Worm (Caenorhabditis elegans) whole organism, L2 larva: ENCODE measurements around the gene Y43F4A.4.

Experiments
- C34F6.9 ChIP-seq: fragments of 150-350 bp; optimal IDR thresholded peaks from 2 replicates; lab custom pipeline; 2014; ENCODE audit warnings: missing biosample characterization, missing genetic modification characterization
- F13H6.1 ChIP-seq: sonication (generic microtip); optimal IDR thresholded peaks from 2 replicates; lab custom pipeline; 2016; ENCODE audit warnings: missing genetic modification characterization, missing compliant biosample characterization
- Y55F3AM.14 ChIP-seq: fragments of 200-800 bp; sonication (Bioruptor generic); optimal IDR thresholded peaks from 2 replicates; lab custom pipeline; 2018; ENCODE audit warnings: mild to moderate bottlenecking, missing genetic modification characterization, missing compliant biosample characterization
- ZK546.5 ChIP-seq: sonication (generic microtip); optimal IDR thresholded peaks from 2 replicates; lab custom pipeline; 2017; ENCODE audit warnings: missing biosample characterization, missing genetic modification characterization
- alr-1 ChIP-seq: fragments of 150-350 bp; optimal IDR thresholded peaks from 2 replicates; lab custom pipeline; 2014; ENCODE audit warnings: missing biosample characterization, missing genetic modification characterization
- aly-2 ChIP-seq: fragments of 150-350 bp; optimal IDR thresholded peaks from 2 replicates; lab custom pipeline; 2014; ENCODE audit warnings: missing biosample characterization, missing genetic modification characterization
- ama-1 ChIP-seq: fragments of 150-350 bp; optimal IDR thresholded peaks from 2 replicates; lab custom pipeline; 2018; ENCODE audit warnings: inconsistent platforms
- blmp-1 ChIP-seq: sonication (generic microtip); optimal IDR thresholded peaks from 2 replicates; lab custom pipeline; 2017; ENCODE audit warnings: missing genetic modification characterization, mild to moderate bottlenecking, missing compliant biosample characterization, antibody characterized with exemption, moderate library complexity; ENCODE audit not compliant: insufficient read depth
- ceh-16 ChIP-seq: fragments of 150-350 bp; optimal IDR thresholded peaks from 2 replicates; lab custom pipeline; 2014; ENCODE audit warnings: missing biosample characterization, missing genetic modification characterization
- ceh-82 ChIP-seq: fragments of 150-350 bp; optimal IDR thresholded peaks from 2 replicates; lab custom pipeline; 2014; ENCODE audit warnings: missing biosample characterization, missing genetic modification characterization
- crh-2 ChIP-seq: sonication (generic microtip); optimal IDR thresholded peaks from 2 replicates; lab custom pipeline; 2017; ENCODE audit warnings: missing biosample characterization, missing genetic modification characterization
- dmd-4 ChIP-seq: sonication (generic microtip); optimal IDR thresholded peaks from 2 replicates; lab custom pipeline; 2017; ENCODE audit warnings: missing biosample characterization, missing genetic modification characterization
- egl-27 ChIP-seq: sonication (generic microtip); optimal IDR thresholded peaks from 3 replicates; lab custom pipeline; 2017; ENCODE audit warnings: missing biosample characterization, missing genetic modification reagents, missing genetic modification characterization
- elt-1 ChIP-seq: fragments of 150-350 bp; optimal IDR thresholded peaks from 2 replicates; lab custom pipeline; 2014; ENCODE audit warnings: missing biosample characterization, missing genetic modification characterization
- fos-1 ChIP-seq: fragments of 150-350 bp; optimal IDR thresholded peaks from 2 replicates; lab custom pipeline; 2014; ENCODE audit warnings: missing biosample characterization, missing genetic modification characterization
- gmeb-1 ChIP-seq: fragments of 150-350 bp; optimal IDR thresholded peaks from 2 replicates; lab custom pipeline; 2014; ENCODE audit warnings: missing biosample characterization, missing genetic modification characterization
- lin-11 ChIP-seq: fragments of 150-350 bp; sonication (generic microtip); optimal IDR thresholded peaks from 2 replicates; lab custom pipeline; 2014; ENCODE audit warnings: missing biosample characterization, missing genetic modification characterization, inconsistent platforms, mixed read lengths
- lin-13 ChIP-seq: fragments of 150-350 bp; optimal IDR thresholded peaks from 2 replicates; lab custom pipeline; 2014; ENCODE audit warnings: missing biosample characterization, missing genetic modification reagents, missing genetic modification characterization
- lin-39 ChIP-seq: fragments of 150-350 bp; optimal IDR thresholded peaks from 2 replicates; lab custom pipeline; 2014; ENCODE audit warnings: missing biosample characterization, missing genetic modification reagents, missing genetic modification characterization
- lsy-2 ChIP-seq, 2 experiments: fragments of 150-350 bp in 1 of 2; sonication (generic microtip) in 1 of 2; optimal IDR thresholded peaks; 2 replicates each; lab custom pipeline; 2014 to 2017; ENCODE audit warnings: missing biosample characterization in 2 of 2, missing genetic modification characterization in 2 of 2
- mab-5 ChIP-seq: fragments of 150-350 bp; optimal IDR thresholded peaks from 2 replicates; lab custom pipeline; 2014; ENCODE audit warnings: missing biosample characterization, missing genetic modification characterization
- mbf-1 ChIP-seq: sonication (generic microtip); optimal IDR thresholded peaks from 2 replicates; lab custom pipeline; 2017; ENCODE audit warnings: missing biosample characterization, missing genetic modification characterization
- mdl-1 ChIP-seq, 2 experiments: fragments of 150-350 bp in 1 of 2; sonication (generic microtip) in 1 of 2; optimal IDR thresholded peaks; 2 replicates each; lab custom pipeline; 2017; ENCODE audit warnings: missing biosample characterization in 2 of 2, missing genetic modification characterization in 2 of 2
- nhr-10 ChIP-seq: sonication (generic microtip); optimal IDR thresholded peaks from 2 replicates; lab custom pipeline; 2017; ENCODE audit warnings: missing biosample characterization, missing genetic modification characterization
- nhr-12 ChIP-seq: fragments of 150-350 bp; optimal IDR thresholded peaks from 2 replicates; lab custom pipeline; 2014; ENCODE audit warnings: missing biosample characterization, missing genetic modification characterization
- nhr-129 ChIP-seq: fragments of 150-350 bp; optimal IDR thresholded peaks from 2 replicates; lab custom pipeline; 2014; ENCODE audit warnings: missing biosample characterization, missing genetic modification characterization
- nhr-21 ChIP-seq: fragments of 150-350 bp; optimal IDR thresholded peaks from 2 replicates; lab custom pipeline; 2014; ENCODE audit warnings: missing biosample characterization, missing genetic modification characterization
- nhr-25 ChIP-seq: fragments of 150-350 bp; sonication (generic microtip); optimal IDR thresholded peaks from 3 replicates; lab custom pipeline; 2014; ENCODE audit warnings: missing biosample characterization, missing genetic modification characterization
- nhr-77 ChIP-seq: fragments of 150-350 bp; optimal IDR thresholded peaks from 2 replicates; lab custom pipeline; 2014; ENCODE audit warnings: missing biosample characterization, missing genetic modification characterization
- sem-4 ChIP-seq: fragments of 150-350 bp; optimal IDR thresholded peaks from 2 replicates; lab custom pipeline; 2014; ENCODE audit warnings: missing biosample characterization, missing genetic modification reagents, missing genetic modification characterization
- skn-1 ChIP-seq: sonication (generic microtip); optimal IDR thresholded peaks from 2 replicates; lab custom pipeline; 2017; ENCODE audit warnings: missing biosample characterization, missing genetic modification characterization
- sma-3 ChIP-seq: sonication (generic microtip); optimal IDR thresholded peaks from 2 replicates; lab custom pipeline; 2016; ENCODE audit warnings: missing genetic modification reagents, missing genetic modification characterization, missing compliant biosample characterization
- sma-9 ChIP-seq, 2 experiments: fragments of 150-350 bp in 1 of 2; sonication (generic microtip) in 1 of 2; optimal IDR thresholded peaks; 2 replicates each; lab custom pipeline; 2014 to 2016; ENCODE audit warnings: missing genetic modification characterization in 2 of 2, mild to moderate bottlenecking in 1 of 2, missing biosample characterization in 1 of 2, missing compliant biosample characterization in 1 of 2, missing genetic modification reagents in 1 of 2, moderate library complexity in 1 of 2
- snpc-4 ChIP-seq: fragments of 150-350 bp; optimal IDR thresholded peaks from 2 replicates; lab custom pipeline; 2014; ENCODE audit warnings: missing biosample characterization, missing genetic modification characterization
- unc-39 ChIP-seq: fragments of 150-350 bp; optimal IDR thresholded peaks from 2 replicates; lab custom pipeline; 2014; ENCODE audit warnings: missing biosample characterization, missing genetic modification characterization
- unc-55 ChIP-seq: fragments of 150-350 bp; sonication (generic microtip); optimal IDR thresholded peaks from 3 replicates; lab custom pipeline; 2014; ENCODE audit warnings: missing biosample characterization, missing genetic modification reagents, missing genetic modification characterization
- unc-62 ChIP-seq: fragments of 150-350 bp; optimal IDR thresholded peaks from 2 replicates; lab custom pipeline; 2014; ENCODE audit warnings: missing biosample characterization, missing genetic modification reagents, missing genetic modification characterization
- zag-1 ChIP-seq: fragments of 150-350 bp; optimal IDR thresholded peaks from 2 replicates; lab custom pipeline; 2014; ENCODE audit warnings: missing biosample characterization, missing genetic modification characterization
- ztf-1 ChIP-seq: fragments of 200-800 bp; sonication (Bioruptor generic); conservative IDR thresholded peaks from 2 replicates; pipeline ENCODE4 v1.3.6; 2022; ENCODE audit warnings: missing genetic modification characterization, missing compliant biosample characterization
- ztf-11 ChIP-seq: sonication (generic microtip); optimal IDR thresholded peaks from 2 replicates; lab custom pipeline; 2017; ENCODE audit warnings: missing biosample characterization, missing genetic modification characterization
- ztf-4 ChIP-seq: fragments of 150-350 bp; optimal IDR thresholded peaks from 2 replicates; lab custom pipeline; 2014; ENCODE audit warnings: missing biosample characterization, missing genetic modification characterization

The Y43F4A.4 gene

ce11 chrIII:13225019-13225418 is 20.4 kb upstream of the Y43F4A.4 start:
- no peak for TF ChIP-seq snpc-4 (tag; lab: Kevin White, UChicago)
- peak; percentile 8 for TF ChIP-seq sma-3 (GFP tag; lab: Kevin White, UChicago)
- TF ChIP-seq fos-1 = peak; percentile 27
- TF ChIP-seq lin-39 (tag; lab: Kevin White, UChicago) = no peak
- TF ChIP-seq ZK546.5 (tag; lab: Kevin White, UChicago) = no peak
- TF ChIP-seq sma-9 (GFP tag; optimal IDR thresholded peaks at IDR 0.05; lab: Kevin White, UChicago) = peak; percentile 27
- no peak for TF ChIP-seq sma-9 (tag; optimal IDR thresholded peaks at IDR 0.05; lab: Kevin White, UChicago)
- peak; percentile 41 for TF ChIP-seq gmeb-1 (tag; lab: Kevin White, UChicago)
- no peak for TF ChIP-seq zag-1 (tag; lab: Kevin White, UChicago)
- TF ChIP-seq nhr-129 (tag; lab: Kevin White, UChicago) = peak; percentile 7
- TF ChIP-seq, all 48 proteins: peak for 5

DNA sequence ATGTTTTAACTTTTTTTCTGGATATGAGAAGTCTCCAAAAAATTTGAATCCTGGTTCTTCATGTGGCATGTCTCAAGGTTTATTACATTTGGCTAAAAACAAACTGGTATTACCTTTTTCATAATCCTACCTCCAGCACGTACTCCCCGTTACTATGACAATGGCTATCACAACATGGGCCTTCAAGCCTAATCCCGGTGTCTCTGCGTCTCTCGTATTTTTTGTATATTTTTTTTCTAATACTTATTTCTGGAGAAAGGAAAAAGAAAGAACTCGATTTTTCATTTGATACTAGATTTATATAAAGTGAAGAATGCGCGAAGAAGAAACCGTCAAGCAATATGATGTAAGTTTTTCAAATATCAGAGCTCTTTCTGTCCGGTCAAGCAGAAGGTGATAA is 884 bp downstream of the Y43F4A.4 start, which contains the start of gene anoh-1:
TSS of gene anoh-1 (plus strand) at position 301 of the 400 bp plus-strand sequence.
- TF ChIP-seq lin-39 (tag; lab: Kevin White, UChicago) (no peak), zag-1 (tag; lab: Kevin White, UChicago) (no peak), dmd-4 (tag; lab: Kevin White, UChicago) (no peak), Y55F3AM.14 (GFP tag; lab: Kevin White, UChicago) (no peak), lin-13 (GFP tag; lab: Kevin White, UChicago) (no peak), skn-1 (tag; lab: Kevin White, UChicago) (no peak), sem-4 (tag; lab: Kevin White, UChicago) (no peak), blmp-1 (no peak), ztf-4 (tag; lab: Kevin White, UChicago) (no peak)

- TF ChIP-seq ztf-4 (tag; lab: Kevin White, UChicago) = no peak
- no peak for TF ChIP-seq lin-11 (tag; lab: Kevin White, UChicago)
- TF ChIP-seq F13H6.1 (tag; lab: Kevin White, UChicago) = no peak
- no peak for TF ChIP-seq ceh-82 (tag; lab: Kevin White, UChicago)
- TF ChIP-seq lin-13 (GFP tag; lab: Kevin White, UChicago) = no peak
- TF ChIP-seq Y55F3AM.14 (GFP tag; lab: Kevin White, UChicago) = no peak
- no peak for TF ChIP-seq ceh-16 (tag; lab: Kevin White, UChicago)
- no peak for TF ChIP-seq ZK546.5 (tag; lab: Kevin White, UChicago)
- no peak for TF ChIP-seq lin-39 (tag; lab: Kevin White, UChicago)
- no peak for TF ChIP-seq mdl-1 (tag; optimal IDR thresholded peaks at IDR 0.05; lab: Kevin White, UChicago)
- no peak for TF ChIP-seq gmeb-1 (tag; lab: Kevin White, UChicago)
- no peak for TF ChIP-seq unc-62
Measured at ce11 chrIII:13254178-13254725, 8.9 kb downstream of the Y43F4A.4 start, which contains the start of gene F56A8.9. F56A8.9 (plus strand) TSS chrIII:13254675.

- TF ChIP-seq egl-27 (peak; percentile 55), dmd-4 (tag; lab: Kevin White, UChicago) (no peak), nhr-10 (tag; lab: Kevin White, UChicago) (peak; percentile 44), alr-1 (tag; lab: Kevin White, UChicago) (no peak), ztf-11 (tag; lab: Kevin White, UChicago) (no peak), nhr-77 (tag; lab: Kevin White, UChicago) (no peak), aly-2 (tag; lab: Kevin White, UChicago) (no peak), mab-5 (tag; lab: Kevin White, UChicago) (peak; percentile 71), mbf-1 (tag; lab: Kevin White, UChicago) (no peak), unc-55 (peak; percentile 90), ztf-4 (tag; lab: Kevin White, UChicago) (peak; percentile 42), sma-9 (GFP tag; optimal IDR thresholded peaks at IDR 0.05; lab: Kevin White, UChicago) (no peak), sma-9 (tag; optimal IDR thresholded peaks at IDR 0.05; lab: Kevin White, UChicago) (no peak), Y55F3AM.14 (GFP tag; lab: Kevin White, UChicago) (no peak), sma-3 (GFP tag; lab: Kevin White, UChicago) (peak; percentile 81), unc-39 (tag; lab: Kevin White, UChicago) (no peak), blmp-1 (peak; percentile 48), nhr-25 (tag; lab: Kevin White, UChicago) (peak; percentile 72), fos-1 (peak; percentile 30), ceh-16 (tag; lab: Kevin White, UChicago) (no peak), gmeb-1 (tag; lab: Kevin White, UChicago) (peak; percentile 98), lin-39 (tag; lab: Kevin White, UChicago) (no peak), lin-11 (tag; lab: Kevin White, UChicago) (no peak), C34F6.9 (tag; lab: Kevin White, UChicago) (peak; percentile 72), nhr-12 (no peak), nhr-21 (tag; lab: Kevin White, UChicago) (peak; percentile 73), snpc-4 (tag; lab: Kevin White, UChicago) (no peak), nhr-129 (tag; lab: Kevin White, UChicago) (peak; percentile 31), crh-2 (tag; lab: Kevin White, UChicago) (peak; percentile 78), unc-62 (no peak), F13H6.1 (tag; lab: Kevin White, UChicago) (peak; percentile 42), skn-1 (tag; lab: Kevin White, UChicago) (no peak), elt-1 (tag; lab: Kevin White, UChicago) (no peak), lin-13 (GFP tag; lab: Kevin White, UChicago) (peak; percentile 74), ztf-1 (GFP tag; lab: Robert Waterston, UW) (no peak), sem-4 (tag; lab: Kevin White, UChicago) (peak; percentile 82), ama-1 (peak; percentile 71), lsy-2 (tag; optimal IDR thresholded peaks at IDR 0.05; lab: Kevin White, UChicago) (peak; percentile 69 to 85)
Measured at ce11 chrIII:13256438-13256928, 11.1 kb downstream of the Y43F4A.4 start, which contains the start of gene F56A8.3. F56A8.3 (plus strand) TSS chrIII:13256878.
